Worm (Caenorhabditis elegans) whole organism, late embryonic: ENCODE measurements around the gene aass-1.
A peak's percentile ranks its signal among the peaks of the same experiment; 100 is the strongest.

Experiments used
- C38D4.7 ChIP-seq: fragments of 200-800 bp; sonication (Bioruptor generic); optimal IDR thresholded peaks from 2 replicates; lab custom pipeline; 2018; ENCODE audit warnings: mild to moderate bottlenecking, missing genetic modification characterization, moderate library complexity, missing compliant biosample characterization
- K02D7.2 ChIP-seq: sonication (generic microtip); optimal IDR thresholded peaks from 2 replicates; lab custom pipeline; 2017; ENCODE audit warnings: mild to moderate bottlenecking, missing genetic modification characterization, missing compliant biosample characterization
- K09A11.1 ChIP-seq: sonication (generic microtip); optimal IDR thresholded peaks from 2 replicates; lab custom pipeline; 2017; ENCODE audit warnings: antibody characterized with exemption, mild to moderate bottlenecking, missing genetic modification characterization, missing compliant biosample characterization; ENCODE audit not compliant: insufficient read depth
- ceh-18 ChIP-seq: sonication (generic microtip); optimal IDR thresholded peaks from 2 replicates; lab custom pipeline; 2016; ENCODE audit warnings: missing genetic modification characterization, missing compliant biosample characterization
- ceh-19 ChIP-seq: fragments of 200-800 bp; sonication (Bioruptor generic); optimal IDR thresholded peaks from 2 replicates; lab custom pipeline; 2018; ENCODE audit warnings: mild to moderate bottlenecking, missing genetic modification characterization, missing compliant biosample characterization
- ceh-2 ChIP-seq: sonication (generic microtip); optimal IDR thresholded peaks from 2 replicates; lab custom pipeline; 2016; ENCODE audit warnings: missing genotype, missing genetic modification characterization, missing compliant biosample characterization
- ceh-24 ChIP-seq: sonication (generic microtip); optimal IDR thresholded peaks from 2 replicates; lab custom pipeline; 2016; ENCODE audit warnings: mild to moderate bottlenecking, missing genetic modification characterization, missing compliant biosample characterization
- ceh-31 ChIP-seq: sonication (generic microtip); optimal IDR thresholded peaks from 2 replicates; lab custom pipeline; 2016; ENCODE audit warnings: missing genetic modification characterization, missing compliant biosample characterization
- ceh-45 ChIP-seq: fragments of 200-800 bp; sonication (Bioruptor generic); IDR thresholded peaks from 2 replicates; pipeline ENCODE4 v1.3.6; 2022; ENCODE audit warnings: missing genetic modification reagents, missing genetic modification characterization, missing compliant biosample characterization
- ceh-9 ChIP-seq: sonication (generic microtip); optimal IDR thresholded peaks from 2 replicates; lab custom pipeline; 2016; ENCODE audit warnings: mild to moderate bottlenecking, missing genetic modification characterization, inconsistent platforms, missing compliant biosample characterization
- elt-2 ChIP-seq: sonication (generic microtip); optimal IDR thresholded peaks from 2 replicates; lab custom pipeline; 2016; ENCODE audit warnings: missing genetic modification reagents, missing genetic modification characterization, missing compliant biosample characterization
- elt-4 ChIP-seq: sonication (generic microtip); optimal IDR thresholded peaks from 2 replicates; lab custom pipeline; 2016; ENCODE audit warnings: missing genetic modification characterization, missing compliant biosample characterization
- fkh-6 ChIP-seq: sonication (generic microtip); optimal IDR thresholded peaks from 2 replicates; lab custom pipeline; 2016; ENCODE audit warnings: missing genetic modification characterization, missing compliant biosample characterization
- gmeb-2 ChIP-seq: sonication (generic microtip); optimal IDR thresholded peaks from 2 replicates; lab custom pipeline; 2016; ENCODE audit warnings: missing genetic modification characterization, inconsistent platforms, missing compliant biosample characterization
- hlh-13 ChIP-seq: fragments of 200-800 bp; sonication (Bioruptor generic); optimal IDR thresholded peaks from 2 replicates; lab custom pipeline; 2018; ENCODE audit warnings: mild to moderate bottlenecking, missing genetic modification characterization, missing compliant biosample characterization
- hlh-6 ChIP-seq: sonication (generic microtip); optimal IDR thresholded peaks from 2 replicates; lab custom pipeline; 2016; ENCODE audit warnings: missing genotype, missing genetic modification characterization, missing compliant biosample characterization
- madf-2 ChIP-seq: sonication (generic microtip); optimal IDR thresholded peaks from 2 replicates; lab custom pipeline; 2017; ENCODE audit warnings: missing genetic modification characterization, missing compliant biosample characterization
- nfya-1 ChIP-seq: sonication (generic microtip); optimal IDR thresholded peaks from 2 replicates; lab custom pipeline; 2017; ENCODE audit warnings: missing genetic modification characterization, mild to moderate bottlenecking, missing compliant biosample characterization, antibody characterized with exemption, moderate library complexity
- nhr-11 ChIP-seq: fragments of 150-350 bp; optimal IDR thresholded peaks from 2 replicates; lab custom pipeline; 2014; ENCODE audit warnings: missing biosample characterization, missing genetic modification characterization
- nhr-232 ChIP-seq: sonication (generic microtip); optimal IDR thresholded peaks from 2 replicates; lab custom pipeline; 2016; ENCODE audit warnings: missing genetic modification characterization, missing compliant biosample characterization
- npax-4 ChIP-seq: sonication (generic microtip); optimal IDR thresholded peaks from 2 replicates; lab custom pipeline; 2016; ENCODE audit warnings: missing genetic modification characterization, missing compliant biosample characterization
- odd-2 ChIP-seq: sonication (generic microtip); optimal IDR thresholded peaks from 2 replicates; lab custom pipeline; 2017; ENCODE audit warnings: antibody characterized with exemption, mild to moderate bottlenecking, missing genetic modification characterization, missing compliant biosample characterization
- pag-3 ChIP-seq: sonication (generic microtip); optimal IDR thresholded peaks from 2 replicates; lab custom pipeline; 2016; ENCODE audit warnings: missing compliant biosample characterization, missing genetic modification characterization, borderline replicate concordance
- pat-9 ChIP-seq: fragments of 200-800 bp; sonication (Bioruptor generic); optimal IDR thresholded peaks from 2 replicates; lab custom pipeline; 2018; ENCODE audit warnings: mild to moderate bottlenecking, missing genetic modification characterization, moderate library complexity, missing compliant biosample characterization
- pax-1 ChIP-seq: fragments of 150-350 bp; optimal IDR thresholded peaks from 2 replicates; lab custom pipeline; 2014; ENCODE audit warnings: missing biosample characterization, missing genetic modification characterization
- ref-2 ChIP-seq: sonication (generic microtip); optimal IDR thresholded peaks from 2 replicates; lab custom pipeline; 2016; ENCODE audit warnings: missing genetic modification characterization, missing compliant biosample characterization
- rnt-1 ChIP-seq: sonication (generic microtip); optimal IDR thresholded peaks from 2 replicates; lab custom pipeline; 2016; ENCODE audit warnings: missing genetic modification characterization, missing compliant biosample characterization
- sdc-2 ChIP-seq: sonication (generic microtip); optimal IDR thresholded peaks from 2 replicates; lab custom pipeline; 2016; ENCODE audit warnings: missing genotype, missing genetic modification characterization, missing compliant biosample characterization
- sox-4 ChIP-seq: sonication (generic microtip); optimal IDR thresholded peaks from 2 replicates; lab custom pipeline; 2017; ENCODE audit warnings: mild to moderate bottlenecking, missing genetic modification characterization, inconsistent platforms, missing compliant biosample characterization
- syd-9 ChIP-seq: sonication (generic microtip); optimal IDR thresholded peaks from 2 replicates; lab custom pipeline; 2016; ENCODE audit warnings: mild to moderate bottlenecking, missing genetic modification characterization, moderate library complexity, missing compliant biosample characterization
- tbx-2 ChIP-seq: sonication (generic microtip); optimal IDR thresholded peaks from 2 replicates; lab custom pipeline; 2016; ENCODE audit warnings: missing genetic modification characterization, missing compliant biosample characterization
- unc-42 ChIP-seq: sonication (generic microtip); optimal IDR thresholded peaks from 2 replicates; lab custom pipeline; 2016; ENCODE audit warnings: missing genotype, missing genetic modification characterization, missing compliant biosample characterization
- unc-55 ChIP-seq: sonication (generic microtip); optimal IDR thresholded peaks from 2 replicates; lab custom pipeline; 2017; ENCODE audit warnings: missing biosample characterization, missing genetic modification reagents, missing genetic modification characterization
- zip-5 ChIP-seq: sonication (generic microtip); optimal IDR thresholded peaks from 2 replicates; lab custom pipeline; 2016; ENCODE audit warnings: missing genetic modification characterization, missing compliant biosample characterization
- ztf-16 ChIP-seq: sonication (generic microtip); optimal IDR thresholded peaks from 2 replicates; lab custom pipeline; 2017; ENCODE audit warnings: missing genetic modification characterization, missing compliant biosample characterization

aass-1 gene

ce11 chrIV:244843-245242 is at the start of gene aass-1:
TSS of gene aass-1 (plus strand) at chrIV:245143.
- no peak for TF ChIP-seq pax-1
- no peak for TF ChIP-seq nhr-11
- no peak for TF ChIP-seq sox-4 (tag; lab: Kevin White, UChicago)
- no peak for TF ChIP-seq rnt-1 (tag; lab: Kevin White, UChicago)
- TF ChIP-seq C38D4.7 (GFP tag; lab: Kevin White, UChicago) = no peak
- no peak for TF ChIP-seq hlh-6
- TF ChIP-seq tbx-2 (tag; lab: Kevin White, UChicago) = no peak

ce11 chrIV:202921-203652 is 41.9 kb upstream of the aass-1 start, which contains the start of gene gfrp-1:
TSS of gene gfrp-1 (plus strand) at chrIV:203602.
- TF ChIP-seq pag-3 (tag; lab: Kevin White, UChicago) (no peak), fkh-6 (no peak)
- TF ChIP-seq, all 69 proteins: peak for 0

ce11 chrIV:204998-205397 is 39.9 kb upstream of the aass-1 start, which contains the start of gene coa-1:
TSS of gene coa-1 (plus strand) at chrIV:205298.
- TF ChIP-seq elt-4 (tag; lab: Kevin White, UChicago) (no peak), madf-2 (tag; lab: Kevin White, UChicago) (no peak), npax-4 (tag; lab: Kevin White, UChicago) (no peak), unc-55 (GFP tag; lab: Kevin White, UChicago) (no peak), sox-4 (tag; lab: Kevin White, UChicago) (no peak), zip-5 (tag; lab: Kevin White, UChicago) (no peak)

ce11 chrIV:207885-208284 is 37.1 kb upstream of the aass-1 start, which contains the start of gene Y38C1AA.1:
TSS of gene Y38C1AA.1 (plus strand) at chrIV:208185.
- TF ChIP-seq ceh-2 (tag; lab: Kevin White, UChicago) (no peak), ceh-45 (GFP tag; lab: Robert Waterston, UW) (no peak), syd-9 (tag; lab: Kevin White, UChicago) (no peak), zip-5 (tag; lab: Kevin White, UChicago) (no peak), sdc-2 (tag; lab: Kevin White, UChicago) (no peak), nhr-232 (tag; lab: Kevin White, UChicago) (no peak), elt-4 (tag; lab: Kevin White, UChicago) (no peak), tbx-2 (tag; lab: Kevin White, UChicago) (no peak), ceh-18 (tag; lab: Kevin White, UChicago) (no peak), madf-2 (tag; lab: Kevin White, UChicago) (no peak), ztf-16 (tag; lab: Kevin White, UChicago) (no peak), elt-2 (tag; lab: Kevin White, UChicago) (no peak), ref-2 (no peak), odd-2 (tag; lab: Kevin White, UChicago) (no peak), nhr-11 (no peak), hlh-13 (GFP tag; lab: Kevin White, UChicago) (no peak), ceh-19 (GFP tag; lab: Kevin White, UChicago) (no peak), pat-9 (tag; lab: Kevin White, UChicago) (no peak), ceh-9 (tag; lab: Kevin White, UChicago) (no peak), nfya-1 (tag; lab: Kevin White, UChicago) (no peak)

ce11 chrIV:210591-210990 is 34.4 kb upstream of the aass-1 start:
- TF ChIP-seq elt-4 (tag; lab: Kevin White, UChicago) (no peak), elt-2 (tag; lab: Kevin White, UChicago) (peak; percentile 67), syd-9 (tag; lab: Kevin White, UChicago) (peak; percentile 3), ceh-2 (tag; lab: Kevin White, UChicago) (no peak), unc-42 (peak; percentile 44), tbx-2 (tag; lab: Kevin White, UChicago) (peak; percentile 62), nfya-1 (tag; lab: Kevin White, UChicago) (peak; percentile 46), K09A11.1 (tag; lab: Kevin White, UChicago) (no peak), ceh-31 (tag; lab: Kevin White, UChicago) (peak; percentile 33), unc-55 (GFP tag; lab: Kevin White, UChicago) (peak; percentile 66), K02D7.2 (tag; lab: Kevin White, UChicago) (no peak), ceh-24 (tag; lab: Kevin White, UChicago) (no peak), gmeb-2 (tag; lab: Kevin White, UChicago) (no peak)
